Fruit fly (Drosophila melanogaster): ENCODE data around the gene CG3587.
A peak's percentile ranks its signal among the peaks of the same experiment; 100 is the strongest.

CG3587 gene

DNA sequence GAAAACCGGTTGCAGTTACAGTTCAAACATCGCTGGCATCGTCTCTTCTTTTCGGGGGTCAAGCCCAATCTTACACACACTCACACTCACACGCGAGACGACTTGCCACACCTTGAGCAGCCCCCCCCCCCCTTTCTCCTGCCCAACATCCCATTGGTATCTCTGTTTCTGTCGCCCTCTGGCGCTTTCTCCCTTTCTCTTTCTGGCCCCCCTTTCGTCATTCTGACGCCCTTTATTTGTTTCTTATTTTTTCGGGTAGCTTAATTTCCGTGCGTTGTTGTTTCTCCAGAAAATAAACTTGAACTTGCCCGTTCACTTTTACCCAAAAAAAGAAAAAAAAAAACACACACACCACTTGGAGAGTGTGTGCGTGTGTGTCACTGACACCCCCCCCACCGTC is 32.0 kb downstream of the CG3587 start:
- TF ChIP-seq CG34367 (tag; optimal IDR thresholded peaks at IDR 0.05), result no peak
- TF ChIP-seq Snoo (tag; optimal IDR thresholded peaks at IDR 0.05), result peak; percentile 55

DNA sequence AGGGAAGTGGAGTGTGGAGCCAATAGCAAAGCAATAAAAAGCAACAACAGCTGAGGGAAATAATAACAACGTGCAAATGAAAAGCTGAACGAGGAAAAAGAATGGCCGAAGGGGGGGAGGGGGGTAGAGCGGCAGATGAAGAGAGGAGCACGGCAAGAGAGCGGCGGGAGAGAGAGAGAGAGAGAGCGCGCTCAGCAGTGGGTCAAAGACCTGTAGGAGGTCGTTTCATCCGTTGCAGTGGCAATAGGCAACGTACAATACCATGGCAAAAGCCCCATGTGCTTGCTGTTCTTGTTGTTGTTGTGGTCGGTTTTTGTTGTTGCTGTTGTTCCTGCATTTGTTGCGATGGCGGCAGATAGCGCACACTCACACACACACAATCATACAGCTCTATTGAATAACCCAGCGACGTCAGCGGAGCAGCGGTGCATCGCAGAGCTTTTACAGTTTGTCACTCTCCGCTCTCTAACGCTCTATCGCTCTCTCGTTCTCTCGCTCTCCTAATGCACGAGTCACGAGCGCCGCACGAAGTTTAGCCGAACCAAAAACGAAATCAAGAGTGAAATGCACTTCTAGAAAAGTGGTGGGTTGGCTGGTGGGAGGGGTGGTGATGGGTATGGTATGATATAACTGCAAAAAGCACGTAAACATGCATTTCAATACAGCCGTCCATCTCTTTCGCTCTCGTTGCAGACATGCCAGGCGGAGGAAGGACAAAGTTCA is 35.9 kb downstream of the CG3587 start:
- TF ChIP-seq CG8159 (tag; optimal IDR thresholded peaks at IDR 0.05) (no peak), Ets98B (GFP tag; IDR thresholded peaks at IDR 0.05) (peak; percentile 45), CG4496 (GFP tag; IDR thresholded peaks at IDR 0.05) (peak; percentile 62; the same call in 2 of the 3 replicates), gl (tag; optimal IDR thresholded peaks at IDR 0.05) (no peak), Pif1A (GFP tag; optimal IDR thresholded peaks at IDR 0.05) (no peak), Pif1B (GFP tag; optimal IDR thresholded peaks at IDR 0.05) (no peak), CG12605 (GFP tag; IDR thresholded peaks at IDR 0.05) (peak; percentile 39; the same call in 1 of the 2 replicates), D1 (tag; optimal IDR thresholded peaks at IDR 0.05) (no peak), CG34367 (tag; optimal IDR thresholded peaks at IDR 0.05) (no peak), CG17806 (tag; optimal IDR thresholded peaks at IDR 0.05) (no peak), CG14655 (GFP tag; optimal IDR thresholded peaks at IDR 0.05) (peak; percentile 23), CG10348 (GFP tag; IDR thresholded peaks at IDR 0.05) (no peak), fd96Ca (GFP tag; IDR thresholded peaks at IDR 0.05) (peak; percentile 54; the same call in 1 of the 3 replicates), CG9948 (tag; optimal IDR thresholded peaks at IDR 0.05) (no peak), CG32121 (GFP tag; IDR thresholded peaks at IDR 0.05) (peak; percentile 27), EcR (GFP tag; optimal IDR thresholded peaks at IDR 0.05) (peak; percentile 96), CG15710 (tag; optimal IDR thresholded peaks at IDR 0.05) (no peak), CG8301 (tag; optimal IDR thresholded peaks at IDR 0.05) (peak; percentile 22), CG13204 (GFP tag; optimal IDR thresholded peaks at IDR 0.05) (peak; percentile 1)

DNA sequence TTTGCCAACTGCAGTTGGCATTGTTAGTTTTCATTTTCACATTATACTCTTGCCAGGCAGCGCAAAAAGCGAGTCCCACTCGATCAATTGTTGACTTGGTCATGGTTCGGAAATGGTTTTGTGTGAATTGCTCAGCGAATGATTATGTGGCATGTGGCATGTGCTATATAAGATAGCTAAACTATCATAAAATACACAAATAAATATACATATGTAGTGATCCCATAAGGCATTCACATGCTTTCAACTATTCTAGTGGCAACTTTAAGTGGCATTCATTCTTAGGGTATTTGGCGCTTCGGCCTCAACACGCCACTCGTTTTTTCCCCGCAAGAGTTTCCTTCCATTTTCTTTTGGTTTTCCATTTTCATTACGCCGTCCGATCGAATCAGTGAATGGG is 38.9 kb downstream of the CG3587 start:
- TF ChIP-seq CG10348 (GFP tag; IDR thresholded peaks at IDR 0.05), result peak; percentile 6; the same call in 1 of the 2 replicates
- no peak for TF ChIP-seq CG12605 (GFP tag; IDR thresholded peaks at IDR 0.05)
- TF ChIP-seq Snoo (tag; optimal IDR thresholded peaks at IDR 0.05), result no peak
- TF ChIP-seq CG14655 (GFP tag; optimal IDR thresholded peaks at IDR 0.05), result peak; percentile 71
- peak; percentile 28 for TF ChIP-seq Pif1A (GFP tag; optimal IDR thresholded peaks at IDR 0.05)
- no peak for TF ChIP-seq Ets98B (GFP tag; IDR thresholded peaks at IDR 0.05)
- no peak for TF ChIP-seq CG17806 (tag; optimal IDR thresholded peaks at IDR 0.05)
- TF ChIP-seq EcR (GFP tag; optimal IDR thresholded peaks at IDR 0.05), result no peak
- peak; percentile 75 for TF ChIP-seq CG8301 (tag; optimal IDR thresholded peaks at IDR 0.05)
- peak; percentile 83 for TF ChIP-seq fd96Ca (GFP tag; IDR thresholded peaks at IDR 0.05)
- TF ChIP-seq CG9948 (tag; optimal IDR thresholded peaks at IDR 0.05), result no peak
- TF ChIP-seq CG4496 (GFP tag; IDR thresholded peaks at IDR 0.05), result peak; percentile 60
- peak; percentile 85 for TF ChIP-seq CG32121 (GFP tag; IDR thresholded peaks at IDR 0.05)
- TF ChIP-seq rn (GFP tag; IDR thresholded peaks at IDR 0.05), result peak; percentile 26; the same call in 1 of the 2 replicates

DNA sequence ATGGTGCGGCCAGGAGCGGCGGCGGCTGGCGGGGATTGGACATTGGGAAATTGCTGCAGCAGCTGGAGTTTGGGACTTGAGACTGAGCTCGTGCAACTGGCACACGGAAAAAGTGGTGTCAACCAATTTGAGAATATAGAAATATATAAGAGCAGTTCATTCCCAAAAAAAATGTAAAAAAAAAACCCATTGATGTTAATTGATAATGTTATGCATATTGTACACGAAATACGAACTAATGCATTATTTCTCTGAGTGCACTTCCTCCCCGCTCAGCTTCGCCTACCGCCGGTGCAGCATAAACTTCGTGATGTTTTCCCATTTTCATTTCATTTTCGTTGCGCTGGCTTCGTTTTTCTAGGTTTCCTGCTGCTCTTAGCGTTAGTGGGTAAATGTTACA is 39.6 kb downstream of the CG3587 start:
- 0 out of 2 replicates have a peak, but pooled peaks have one; percentile 17 for TF ChIP-seq CG10348 (GFP tag; IDR thresholded peaks at IDR 0.05)
- TF ChIP-seq Ets98B (GFP tag; IDR thresholded peaks at IDR 0.05), result peak; percentile 86
- peak; percentile 84 for TF ChIP-seq fd96Ca (GFP tag; IDR thresholded peaks at IDR 0.05)
- TF ChIP-seq gl (tag; optimal IDR thresholded peaks at IDR 0.05), result no peak
- no peak for TF ChIP-seq Pif1B (GFP tag; optimal IDR thresholded peaks at IDR 0.05)
- peak; percentile 70 for TF ChIP-seq rn (GFP tag; IDR thresholded peaks at IDR 0.05)
- TF ChIP-seq CG32121 (GFP tag; IDR thresholded peaks at IDR 0.05), result peak; percentile 86
- TF ChIP-seq CG14655 (GFP tag; optimal IDR thresholded peaks at IDR 0.05), result peak; percentile 50
- TF ChIP-seq Pif1A (GFP tag; optimal IDR thresholded peaks at IDR 0.05), result no peak
- peak; percentile 48 for TF ChIP-seq CG12605 (GFP tag; IDR thresholded peaks at IDR 0.05)
- TF ChIP-seq CG4496 (GFP tag; IDR thresholded peaks at IDR 0.05), result peak; percentile 88
- no peak for TF ChIP-seq Snoo (tag; optimal IDR thresholded peaks at IDR 0.05)
- TF ChIP-seq CG8159 (tag; optimal IDR thresholded peaks at IDR 0.05), result no peak
- no peak for TF ChIP-seq D1 (tag; optimal IDR thresholded peaks at IDR 0.05)
- TF ChIP-seq CG34367 (tag; optimal IDR thresholded peaks at IDR 0.05), result no peak
- peak; percentile 37 for TF ChIP-seq CG8301 (tag; optimal IDR thresholded peaks at IDR 0.05)

- TF ChIP-seq fd96Ca (GFP tag; IDR thresholded peaks at IDR 0.05), result no peak
- no peak for TF ChIP-seq CG10348 (GFP tag; IDR thresholded peaks at IDR 0.05)
- TF ChIP-seq CG4496 (GFP tag; IDR thresholded peaks at IDR 0.05), result no peak
- no peak for TF ChIP-seq Ets98B (GFP tag; IDR thresholded peaks at IDR 0.05)
- TF ChIP-seq Pif1A (GFP tag; optimal IDR thresholded peaks at IDR 0.05), result no peak
- no peak for TF ChIP-seq CG17806 (tag; optimal IDR thresholded peaks at IDR 0.05)
- peak; percentile 49 for TF ChIP-seq EcR (GFP tag; optimal IDR thresholded peaks at IDR 0.05)
- TF ChIP-seq D1 (tag; optimal IDR thresholded peaks at IDR 0.05), result no peak
Observed at dm6 chrX:1981723-1982122, 41.6 kb downstream of the CG3587 start.

DNA sequence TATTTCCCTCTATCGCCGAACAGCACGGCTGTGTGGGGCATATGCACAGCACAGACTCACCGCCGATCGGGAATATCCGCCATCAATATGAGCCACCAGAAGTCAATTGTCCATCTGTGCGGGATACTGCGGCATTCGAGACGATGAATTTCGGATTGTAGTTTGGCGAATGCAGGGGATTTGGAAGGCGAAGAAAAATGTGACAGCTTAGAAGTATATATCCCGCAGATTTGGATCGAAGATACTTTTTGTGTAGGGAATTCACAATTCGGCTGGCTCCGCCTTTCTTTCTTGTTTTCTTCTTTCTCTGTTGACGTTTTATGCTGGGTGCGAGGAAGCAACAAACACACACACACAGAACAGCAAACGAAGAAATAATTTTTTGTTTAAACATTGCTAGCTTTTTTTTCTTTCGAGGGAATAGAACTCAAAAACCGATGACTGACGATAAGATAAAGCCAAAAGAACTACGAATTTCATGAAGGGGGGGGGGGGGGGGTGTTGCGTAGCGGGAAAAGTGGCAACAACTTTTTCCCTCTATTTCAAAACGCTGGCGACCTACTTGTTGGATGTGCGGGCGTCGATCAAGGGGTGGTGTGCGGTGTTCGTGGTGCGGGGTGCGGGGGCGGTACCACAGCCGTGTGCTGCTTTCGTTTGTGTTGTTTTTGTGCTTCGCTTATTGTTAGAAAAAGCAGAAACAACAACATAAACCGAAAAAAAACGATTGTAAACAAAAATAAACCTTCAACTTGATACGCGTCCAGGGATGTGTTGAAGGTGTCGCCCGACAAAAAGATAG is 44.3 kb downstream of the CG3587 start:
- peak; percentile 29 for TF ChIP-seq CG32121 (GFP tag; IDR thresholded peaks at IDR 0.05)
- TF ChIP-seq Pif1B (GFP tag; optimal IDR thresholded peaks at IDR 0.05), result no peak
- TF ChIP-seq EcR (GFP tag; optimal IDR thresholded peaks at IDR 0.05), result no peak
- no peak for TF ChIP-seq CG17806 (tag; optimal IDR thresholded peaks at IDR 0.05)
- TF ChIP-seq Ets98B (GFP tag; IDR thresholded peaks at IDR 0.05), result peak; percentile 49; the same call in 1 of the 2 replicates
- TF ChIP-seq CG13204 (GFP tag; optimal IDR thresholded peaks at IDR 0.05), result no peak
- TF ChIP-seq CG4496 (GFP tag; IDR thresholded peaks at IDR 0.05), result peak; percentile 71
- no peak for TF ChIP-seq CG9948 (tag; optimal IDR thresholded peaks at IDR 0.05)
- TF ChIP-seq CG34367 (tag; optimal IDR thresholded peaks at IDR 0.05), result no peak
- no peak for TF ChIP-seq gl (tag; optimal IDR thresholded peaks at IDR 0.05)
- no peak for TF ChIP-seq D1 (tag; optimal IDR thresholded peaks at IDR 0.05)
- TF ChIP-seq CG15710 (tag; optimal IDR thresholded peaks at IDR 0.05), result no peak
- TF ChIP-seq fd96Ca (GFP tag; IDR thresholded peaks at IDR 0.05), result peak; percentile 68
- TF ChIP-seq CG14655 (GFP tag; optimal IDR thresholded peaks at IDR 0.05), result peak; percentile 22
- no peak for TF ChIP-seq CG10348 (GFP tag; IDR thresholded peaks at IDR 0.05)
- TF ChIP-seq CG12605 (GFP tag; IDR thresholded peaks at IDR 0.05), result 0 out of 2 replicates have a peak, but pooled peaks have one; percentile 23
- TF ChIP-seq CG8159 (tag; optimal IDR thresholded peaks at IDR 0.05), result no peak
- TF ChIP-seq CG8301 (tag; optimal IDR thresholded peaks at IDR 0.05), result peak; percentile 37

Data from whole organism, pupa.